Fruit fly (Drosophila melanogaster) whole organism, prepupa: ENCODE results near the gene CG14960.

Source experiments
- CG10631 ChIP-seq: fragments of 200-800 bp; sonication (Bioruptor generic); optimal IDR thresholded peaks from 2 replicates; lab custom pipeline; 2016; ENCODE audit warnings: missing biosample characterization, missing genetic modification characterization
- CG6163 ChIP-seq: fragments of 200-800 bp; sonication (Bioruptor generic); IDR thresholded peaks from 3 replicates; pipeline ENCODE4 v1.3.6; 2022; ENCODE audit warnings: missing biosample characterization, missing genetic modification characterization
- Eip75B ChIP-seq: fragments of 200-800 bp; sonication (Bioruptor generic); optimal IDR thresholded peaks from 3 replicates; lab custom pipeline; 2016; ENCODE audit warnings: missing biosample characterization, missing genetic modification characterization
- Ets21C ChIP-seq: fragments of 200-800 bp; sonication (Bioruptor generic); optimal IDR thresholded peaks from 3 replicates; lab custom pipeline; 2016; ENCODE audit warnings: missing biosample characterization, missing genetic modification characterization
- Lpt ChIP-seq: fragments of 200-800 bp; sonication (Bioruptor generic); optimal IDR thresholded peaks from 3 replicates; lab custom pipeline; 2016; ENCODE audit warnings: missing biosample characterization, missing genetic modification characterization
- OdsH ChIP-seq: fragments of 200-800 bp; sonication (Bioruptor generic); optimal IDR thresholded peaks from 3 replicates; lab custom pipeline; 2016; ENCODE audit warnings: missing biosample characterization, missing genetic modification characterization
- acj6 ChIP-seq: fragments of 200-800 bp; sonication (Bioruptor generic); optimal IDR thresholded peaks from 3 replicates; lab custom pipeline; 2016; ENCODE audit warnings: missing biosample characterization, missing genetic modification characterization
- fd85E ChIP-seq: fragments of 200-800 bp; sonication (Bioruptor generic); optimal IDR thresholded peaks from 3 replicates; lab custom pipeline; 2016; ENCODE audit warnings: missing biosample characterization, missing genetic modification characterization
- fkh ChIP-seq: fragments of 200-800 bp; sonication (Bioruptor generic); optimal IDR thresholded peaks from 3 replicates; lab custom pipeline; 2017; ENCODE audit warnings: missing biosample characterization, mild to moderate bottlenecking, missing genetic modification characterization, moderate library complexity
- net ChIP-seq: fragments of 200-800 bp; sonication (Bioruptor generic); optimal IDR thresholded peaks from 3 replicates; lab custom pipeline; 2016; ENCODE audit warnings: missing biosample characterization, missing genetic modification characterization
- pdm3 ChIP-seq: fragments of 200-800 bp; sonication (Bioruptor generic); optimal IDR thresholded peaks from 3 replicates; lab custom pipeline; 2016; ENCODE audit warnings: missing biosample characterization, missing genetic modification characterization
- ss ChIP-seq, 2 experiments: fragments of 200-800 bp; sonication (Bioruptor generic); optimal IDR thresholded peaks; 2 replicates in 1 of 2; 3 replicates in 1 of 2; lab custom pipeline; 2017 to 2018; ENCODE audit warnings: mild to moderate bottlenecking in 2 of 2, missing biosample characterization in 2 of 2, missing genetic modification characterization in 2 of 2, moderate library complexity in 1 of 2
- topi ChIP-seq: fragments of 200-800 bp; sonication (Bioruptor generic); optimal IDR thresholded peaks from 3 replicates; lab custom pipeline; 2016; ENCODE audit warnings: missing biosample characterization, missing genetic modification characterization

DNA sequence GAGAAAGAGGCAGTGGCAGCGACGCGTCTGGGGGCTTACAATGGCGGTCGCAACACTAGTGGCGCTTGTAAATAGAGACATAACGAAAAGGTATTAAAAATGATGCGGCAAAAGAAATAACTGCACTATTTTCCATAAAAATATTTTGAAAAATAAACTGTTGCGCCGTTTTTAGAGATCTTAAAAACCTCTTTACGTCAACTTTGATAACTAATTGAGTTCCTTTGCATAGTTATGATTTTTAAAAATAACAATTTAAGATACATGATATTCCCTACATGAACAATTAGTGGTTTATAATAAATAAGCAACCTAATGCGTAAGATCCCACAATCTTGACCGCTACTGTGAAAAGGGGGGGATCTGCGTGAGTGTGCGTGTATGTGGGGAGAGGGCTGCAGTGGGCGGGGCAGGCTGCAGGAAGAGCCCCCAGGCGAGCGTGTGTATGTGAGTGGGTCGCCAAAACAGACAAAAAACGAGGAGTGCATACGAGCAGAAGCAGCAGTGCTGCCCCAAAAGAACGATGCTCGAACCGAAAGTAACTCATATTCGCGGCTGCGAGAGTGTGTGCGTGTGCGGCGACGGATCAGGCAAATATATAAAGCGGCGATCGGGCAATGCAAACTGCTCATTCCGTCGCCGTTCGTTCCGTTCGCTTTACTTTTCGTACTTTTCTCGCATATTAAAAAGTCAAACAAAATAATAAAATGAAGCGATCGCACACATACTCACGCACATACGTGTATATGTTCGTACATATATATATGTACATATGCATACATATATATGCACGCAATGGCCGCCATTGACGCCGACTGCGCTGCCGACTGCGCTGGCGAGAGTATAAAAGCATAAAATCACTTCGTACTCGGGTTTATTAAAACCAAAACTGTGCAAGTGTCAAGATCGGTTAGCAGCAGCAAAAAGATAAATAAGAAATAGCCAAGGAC, 21.8 kb upstream of the CG14960 start:
- TF ChIP-seq CG6163: peak; percentile 82
- peak; percentile 91 for TF ChIP-seq fd85E (GFP tag; lab: Kevin White, UChicago)
- peak; percentile 98 for TF ChIP-seq net (GFP tag; lab: Kevin White, UChicago)
- TF ChIP-seq Eip75B: peak; percentile 96
- TF ChIP-seq ss (GFP tag; optimal IDR thresholded peaks at IDR 0.05; lab: Kevin White, UChicago): peak; percentile 98 to 99
- TF ChIP-seq Ets21C (GFP tag; lab: Kevin White, UChicago): peak; percentile 97
- peak; percentile 99 for TF ChIP-seq topi (GFP tag; lab: Kevin White, UChicago)
- peak; percentile 97 for TF ChIP-seq pdm3 (GFP tag; lab: Kevin White, UChicago)
- TF ChIP-seq fkh (GFP tag; lab: Kevin White, UChicago): no peak
- TF ChIP-seq OdsH (GFP tag; lab: Kevin White, UChicago): peak; percentile 98
- TF ChIP-seq Lpt (GFP tag; lab: Kevin White, UChicago): peak; percentile 94
- TF ChIP-seq acj6: peak; percentile 99
- TF ChIP-seq CG10631 (GFP tag; lab: Kevin White, UChicago): peak; percentile 97
